Fruit fly (Drosophila melanogaster) whole organism, embryonic: ENCODE results near the gene Irbp.

Experiments
- CG16779 ChIP-seq: fragments of 200-800 bp; sonication (Bioruptor generic); IDR thresholded peaks from 2 replicates; pipeline ENCODE4 v1.3.6; 2022; ENCODE audit warnings: missing biosample characterization, missing genetic modification characterization
- CG3995 ChIP-seq: fragments of 200-800 bp; sonication (Bioruptor generic); optimal IDR thresholded peaks from 3 replicates; lab custom pipeline; 2016; ENCODE audit warnings: missing biosample characterization, missing genetic modification characterization
- CG8924 ChIP-seq: fragments of 200-800 bp; optimal IDR thresholded peaks from 3 replicates; lab custom pipeline; 2019; ENCODE audit warnings: missing biosample characterization, mild to moderate bottlenecking, missing genetic modification characterization, moderate library complexity
- Med ChIP-seq: fragments of 200-800 bp; sonication (Bioruptor generic); peaks from one replicate; lab custom pipeline; 2016; ENCODE audit warnings: missing biosample characterization, missing genetic modification characterization, mild to moderate bottlenecking, inconsistent platforms, moderate library complexity
- ase ChIP-seq: fragments of 200-800 bp; sonication (Bioruptor generic); IDR thresholded peaks from 3 replicates; pipeline ENCODE4 v1.3.6; 2022; ENCODE audit warnings: missing biosample characterization, missing genetic modification characterization
- dati ChIP-seq: fragments of 200-800 bp; sonication (Bioruptor generic); IDR thresholded peaks from 2 replicates; pipeline ENCODE4 v1.3.6; 2022; ENCODE audit warnings: missing biosample characterization, missing genetic modification characterization

DNA sequence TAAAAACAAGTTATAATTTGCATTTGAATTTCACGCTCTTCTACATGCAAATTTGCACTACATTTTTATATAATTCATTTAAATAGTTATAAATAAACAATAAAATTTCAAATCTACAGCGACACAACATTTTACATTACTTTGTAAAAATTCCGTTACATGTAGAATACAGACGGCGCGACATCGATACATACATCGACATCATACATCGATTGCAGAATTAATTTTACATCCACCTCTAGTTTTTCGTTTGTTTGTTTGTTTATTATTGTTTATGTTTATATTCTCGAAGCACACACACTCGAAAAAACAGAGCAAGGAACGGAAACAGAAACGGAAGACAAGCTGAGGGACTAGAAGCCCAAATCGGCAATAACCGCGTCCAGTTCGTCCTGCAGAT is 27.7 kb downstream of the Irbp start, which contains the start of gene CG17230:
- TF ChIP-seq ase (GFP tag; lab: Robert Waterston, UW) = no peak
- TF ChIP-seq CG3995 (GFP tag; lab: Kevin White, UChicago) = no peak
- TF ChIP-seq CG8924 (tag; lab: Kevin White, UChicago) = peak; percentile 71
- no peak for TF ChIP-seq CG16779 (GFP tag; lab: Robert Waterston, UW)
- peak; percentile 70 for TF ChIP-seq Med (GFP tag; lab: Kevin White, UChicago)
- no peak for TF ChIP-seq dati (GFP tag; lab: Robert Waterston, UW)
